Fruit fly (Drosophila melanogaster) whole organism, prepupa: ENCODE data around the gene CG4301.

Experiments
- Blimp-1 ChIP-seq: fragments of 200-800 bp; sonication (Bioruptor generic); optimal IDR thresholded peaks from 3 replicates; lab custom pipeline; 2017; ENCODE audit warnings: missing biosample characterization, missing genetic modification characterization, mild to moderate bottlenecking, moderate library complexity, missing genetic modification reagents
- CG10631 ChIP-seq: fragments of 200-800 bp; sonication (Bioruptor generic); optimal IDR thresholded peaks from 2 replicates; lab custom pipeline; 2016; ENCODE audit warnings: missing biosample characterization, missing genetic modification characterization
- CG10669 ChIP-seq: fragments of 200-800 bp; sonication (Bioruptor generic); optimal IDR thresholded peaks from 3 replicates; lab custom pipeline; 2018; ENCODE audit warnings: missing biosample characterization, mild to moderate bottlenecking, missing genetic modification characterization, moderate library complexity
- CG11294 ChIP-seq: fragments of 200-800 bp; sonication (Bioruptor generic); IDR thresholded peaks from 2 replicates; pipeline ENCODE4 v1.3.6; 2022; ENCODE audit warnings: missing biosample characterization, missing genetic modification characterization
- CG11762 ChIP-seq: fragments of 200-800 bp; sonication (Bioruptor generic); optimal IDR thresholded peaks from 3 replicates; lab custom pipeline; 2016; ENCODE audit warnings: missing biosample characterization, missing genetic modification characterization; ENCODE audit not compliant: insufficient read depth
- CG15336 ChIP-seq: fragments of 200-800 bp; sonication (Bioruptor generic); IDR thresholded peaks from 2 replicates; pipeline ENCODE4 v1.3.6; 2022; ENCODE audit warnings: missing biosample characterization, missing genetic modification characterization
- CG16779 ChIP-seq: fragments of 200-800 bp; sonication (Bioruptor generic); optimal IDR thresholded peaks from 3 replicates; lab custom pipeline; 2017; ENCODE audit warnings: missing biosample characterization, mild to moderate bottlenecking, missing genetic modification characterization
- CG31627 ChIP-seq: fragments of 200-800 bp; sonication (Bioruptor generic); optimal IDR thresholded peaks from 3 replicates; lab custom pipeline; 2016; ENCODE audit warnings: missing biosample characterization, missing genetic modification characterization
- CG3919 ChIP-seq: fragments of 200-800 bp; sonication (Bioruptor generic); optimal IDR thresholded peaks from 3 replicates; lab custom pipeline; 2016; ENCODE audit warnings: missing biosample characterization, missing genetic modification characterization
- CG4318 ChIP-seq: fragments of 200-800 bp; sonication (Bioruptor generic); optimal IDR thresholded peaks from 3 replicates; lab custom pipeline; 2017; ENCODE audit warnings: missing biosample characterization, mild to moderate bottlenecking, missing genetic modification characterization
- CG6163 ChIP-seq: fragments of 200-800 bp; sonication (Bioruptor generic); IDR thresholded peaks from 3 replicates; pipeline ENCODE4 v1.3.6; 2022; ENCODE audit warnings: missing biosample characterization, missing genetic modification characterization
- CG6276 ChIP-seq: fragments of 200-800 bp; sonication (Bioruptor generic); optimal IDR thresholded peaks from 2 replicates; lab custom pipeline; 2017; ENCODE audit warnings: missing biosample characterization, mild to moderate bottlenecking, missing genetic modification characterization
- CG8119 ChIP-seq: fragments of 200-800 bp; sonication (Bioruptor generic); IDR thresholded peaks from 3 replicates; pipeline ENCODE4 v1.3.6; 2022; ENCODE audit warnings: missing biosample characterization, missing genetic modification characterization
- Eip75B ChIP-seq: fragments of 200-800 bp; sonication (Bioruptor generic); optimal IDR thresholded peaks from 3 replicates; lab custom pipeline; 2016; ENCODE audit warnings: missing biosample characterization, missing genetic modification characterization
- Eip78C ChIP-seq: fragments of 200-800 bp; sonication (Bioruptor generic); peaks from one replicate; lab custom pipeline; 2016; ENCODE audit warnings: missing biosample characterization, missing genetic modification characterization
- Eip93F ChIP-seq: fragments of 200-800 bp; sonication (Bioruptor generic); optimal IDR thresholded peaks from 2 replicates; lab custom pipeline; 2016; ENCODE audit warnings: missing biosample characterization, mild to moderate bottlenecking, missing genetic modification characterization
- Ets96B ChIP-seq: fragments of 200-800 bp; optimal IDR thresholded peaks from 2 replicates; lab custom pipeline; 2019; ENCODE audit warnings: missing biosample characterization, mild to moderate bottlenecking, missing genetic modification characterization, moderate library complexity
- Hr4 ChIP-seq: fragments of 200-800 bp; sonication (Bioruptor generic); optimal IDR thresholded peaks from 3 replicates; lab custom pipeline; 2016; ENCODE audit warnings: missing biosample characterization, missing genetic modification characterization
- Met ChIP-seq: fragments of 200-800 bp; sonication (Bioruptor generic); optimal IDR thresholded peaks from 3 replicates; lab custom pipeline; 2016; ENCODE audit warnings: missing biosample characterization, missing genetic modification characterization
- Sox102F ChIP-seq: fragments of 200-800 bp; sonication (Bioruptor generic); optimal IDR thresholded peaks from 2 replicates; lab custom pipeline; 2016; ENCODE audit warnings: missing biosample characterization, mild to moderate bottlenecking, missing genetic modification characterization
- Sox14 ChIP-seq: fragments of 200-800 bp; sonication (Bioruptor generic); optimal IDR thresholded peaks from 3 replicates; lab custom pipeline; 2016; ENCODE audit warnings: missing biosample characterization, missing genetic modification characterization
- achi ChIP-seq: fragments of 200-800 bp; sonication (Bioruptor generic); optimal IDR thresholded peaks from 3 replicates; lab custom pipeline; 2016; ENCODE audit warnings: missing biosample characterization, missing genetic modification characterization
- acj6 ChIP-seq: fragments of 200-800 bp; sonication (Bioruptor generic); optimal IDR thresholded peaks from 3 replicates; lab custom pipeline; 2016; ENCODE audit warnings: missing biosample characterization, missing genetic modification characterization
- cyc ChIP-seq: fragments of 200-800 bp; sonication (Bioruptor generic); optimal IDR thresholded peaks from 3 replicates; lab custom pipeline; 2016; ENCODE audit warnings: missing biosample characterization, missing genetic modification characterization
- dac ChIP-seq: fragments of 200-800 bp; sonication (Bioruptor generic); optimal IDR thresholded peaks from 2 replicates; lab custom pipeline; 2017; ENCODE audit warnings: missing biosample characterization, mild to moderate bottlenecking, missing genetic modification characterization
- dsx ChIP-seq: fragments of 200-800 bp; optimal IDR thresholded peaks from 3 replicates; lab custom pipeline; 2019; ENCODE audit warnings: missing biosample characterization, mild to moderate bottlenecking, missing genetic modification characterization, moderate library complexity; ENCODE audit not compliant: poor library complexity, severe bottlenecking
- eg ChIP-seq: fragments of 200-800 bp; sonication (Bioruptor generic); IDR thresholded peaks from 3 replicates; pipeline ENCODE4 v1.3.6; 2022; ENCODE audit warnings: missing biosample characterization, missing genetic modification characterization
- esn ChIP-seq: fragments of 200-800 bp; sonication (Bioruptor generic); optimal IDR thresholded peaks from 2 replicates; lab custom pipeline; 2016; ENCODE audit warnings: missing biosample characterization, mild to moderate bottlenecking, missing genetic modification characterization, moderate library complexity
- fd85E ChIP-seq: fragments of 200-800 bp; sonication (Bioruptor generic); optimal IDR thresholded peaks from 3 replicates; lab custom pipeline; 2016; ENCODE audit warnings: missing biosample characterization, missing genetic modification characterization
- fkh ChIP-seq: fragments of 200-800 bp; sonication (Bioruptor generic); optimal IDR thresholded peaks from 3 replicates; lab custom pipeline; 2017; ENCODE audit warnings: missing biosample characterization, mild to moderate bottlenecking, missing genetic modification characterization, moderate library complexity
- net ChIP-seq: fragments of 200-800 bp; sonication (Bioruptor generic); optimal IDR thresholded peaks from 3 replicates; lab custom pipeline; 2016; ENCODE audit warnings: missing biosample characterization, missing genetic modification characterization
- ss ChIP-seq, 2 experiments: fragments of 200-800 bp; sonication (Bioruptor generic); optimal IDR thresholded peaks; 2 replicates in 1 of 2; 3 replicates in 1 of 2; lab custom pipeline; 2017 to 2018; ENCODE audit warnings: mild to moderate bottlenecking in 2 of 2, missing biosample characterization in 2 of 2, missing genetic modification characterization in 2 of 2, moderate library complexity in 1 of 2
- svp ChIP-seq: fragments of 200-800 bp; sonication (Bioruptor generic); peaks from one replicate; lab custom pipeline; 2016; ENCODE audit warnings: missing biosample characterization, missing genetic modification characterization
- topi ChIP-seq: fragments of 200-800 bp; sonication (Bioruptor generic); optimal IDR thresholded peaks from 3 replicates; lab custom pipeline; 2016; ENCODE audit warnings: missing biosample characterization, missing genetic modification characterization
- vri ChIP-seq: fragments of 200-800 bp; sonication (Bioruptor generic); optimal IDR thresholded peaks from 3 replicates; lab custom pipeline; 2016; ENCODE audit warnings: missing biosample characterization, mild to moderate bottlenecking, missing genetic modification characterization

Gene CG4301

DNA sequence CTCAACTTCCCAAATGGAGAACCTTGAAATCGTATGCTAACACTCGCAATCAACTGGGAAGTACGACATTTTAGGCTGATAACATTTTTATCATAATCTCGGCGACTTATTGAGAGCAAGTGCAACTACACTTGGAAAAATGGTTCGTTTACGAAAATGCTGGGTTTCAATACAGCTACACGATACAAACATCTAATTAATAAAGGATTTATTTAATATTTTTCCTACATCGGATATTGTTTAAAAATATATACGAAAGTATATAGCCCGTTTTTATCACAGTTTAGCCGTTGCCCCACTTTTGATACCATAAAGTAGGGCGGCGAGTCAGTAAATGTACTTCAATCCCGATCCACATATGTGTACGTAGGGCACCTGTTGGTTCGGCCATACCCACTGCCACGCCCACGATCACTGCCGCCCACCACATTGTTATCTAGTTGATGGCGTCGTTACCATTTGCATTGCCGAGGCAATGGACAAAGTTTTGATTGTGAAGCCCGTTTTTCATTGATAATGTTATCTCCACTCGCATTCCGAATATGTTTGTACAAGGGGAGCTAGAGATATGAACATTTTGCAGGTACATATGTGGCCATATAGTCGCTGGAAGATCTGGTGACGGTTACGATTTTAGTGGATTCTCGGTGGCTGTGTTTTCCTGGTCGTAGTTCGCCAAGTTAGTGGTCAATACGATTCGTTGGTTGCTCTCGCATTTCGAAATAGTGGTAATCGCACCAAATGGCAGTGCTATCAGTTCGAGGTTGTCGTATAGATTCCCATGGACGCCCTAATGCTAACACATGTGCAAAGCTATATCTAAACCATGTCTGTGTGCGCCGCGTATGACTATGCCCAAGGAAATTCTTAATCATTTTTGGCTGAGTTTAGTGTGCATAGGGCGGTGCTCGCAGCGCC lies 9.4 kb downstream of the CG4301 start, which contains the start of gene Traf-like (continued):
- no peak for TF ChIP-seq Met
- no peak for TF ChIP-seq ss (GFP tag; optimal IDR thresholded peaks at IDR 0.05; lab: Kevin White, UChicago)
- TF ChIP-seq topi (GFP tag; lab: Kevin White, UChicago) = peak; percentile 5
- TF ChIP-seq CG15336 (GFP tag; lab: Robert Waterston, UW) = no peak
- TF ChIP-seq acj6 = no peak
- TF ChIP-seq svp (GFP tag; lab: Kevin White, UChicago) = peak; percentile 81
- no peak for TF ChIP-seq Ets96B (tag; lab: Kevin White, UChicago)
- TF ChIP-seq Eip78C (GFP tag; lab: Kevin White, UChicago) = peak; percentile 51
- TF ChIP-seq net = no peak
- no peak for TF ChIP-seq CG10669 (GFP tag; lab: Kevin White, UChicago)
- TF ChIP-seq fd85E (GFP tag; lab: Kevin White, UChicago) = no peak

DNA sequence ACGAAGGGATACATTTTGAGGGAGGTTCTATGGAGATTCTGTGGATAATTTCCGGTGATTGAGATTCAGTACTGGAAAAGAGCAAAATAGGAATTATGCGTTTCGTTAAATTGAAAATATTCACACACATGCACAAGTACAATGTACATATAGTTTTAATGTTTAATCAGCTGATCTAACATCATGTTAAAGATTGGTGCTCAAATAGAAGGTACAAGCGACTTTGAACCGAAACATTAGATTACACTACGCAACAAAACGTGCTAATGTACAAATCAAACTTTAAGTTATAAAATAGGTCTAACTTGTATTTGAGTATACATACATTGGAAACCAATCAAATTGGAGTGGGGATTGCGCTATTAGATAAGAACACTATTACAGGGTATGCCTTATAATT lies 14.7 kb downstream of the CG4301 start:
- TF ChIP-seq CG3919 (GFP tag; lab: Kevin White, UChicago) (no peak), fkh (GFP tag; lab: Kevin White, UChicago) (peak; percentile 52)

dm6 chrX:16420878-16421277 lies 15.6 kb downstream of the CG4301 start:
- TF ChIP-seq svp (GFP tag; lab: Kevin White, UChicago) (peak; percentile 30), dsx (GFP tag; lab: Kevin White, UChicago) (no peak), Hr4 (GFP tag; lab: Kevin White, UChicago) (no peak), Sox14 (GFP tag; lab: Kevin White, UChicago) (peak; percentile 18), fkh (GFP tag; lab: Kevin White, UChicago) (no peak), CG11762 (GFP tag; lab: Kevin White, UChicago) (no peak), Eip78C (GFP tag; lab: Kevin White, UChicago) (peak; percentile 12)

- TF ChIP-seq Sox14 (GFP tag; lab: Kevin White, UChicago) (no peak), dsx (GFP tag; lab: Kevin White, UChicago) (peak; percentile 23), Eip78C (GFP tag; lab: Kevin White, UChicago) (peak; percentile 64), esn (GFP tag; lab: Kevin White, UChicago) (no peak), achi (peak; percentile 9), Eip75B (GFP tag; lab: Kevin White, UChicago) (no peak), ss (GFP tag; optimal IDR thresholded peaks at IDR 0.05; lab: Kevin White, UChicago) (peak in 1 of 2 experiments; percentile 9), Hr4 (GFP tag; lab: Kevin White, UChicago) (no peak), dac (no peak)
- TF ChIP-seq, all 60 proteins: peak for 4
Measured at dm6 chrX:16421899-16422412, 16.6 kb downstream of the CG4301 start, which contains the start of gene AnxB11. TSS of gene AnxB11 (minus strand) at chrX:16422265.

DNA sequence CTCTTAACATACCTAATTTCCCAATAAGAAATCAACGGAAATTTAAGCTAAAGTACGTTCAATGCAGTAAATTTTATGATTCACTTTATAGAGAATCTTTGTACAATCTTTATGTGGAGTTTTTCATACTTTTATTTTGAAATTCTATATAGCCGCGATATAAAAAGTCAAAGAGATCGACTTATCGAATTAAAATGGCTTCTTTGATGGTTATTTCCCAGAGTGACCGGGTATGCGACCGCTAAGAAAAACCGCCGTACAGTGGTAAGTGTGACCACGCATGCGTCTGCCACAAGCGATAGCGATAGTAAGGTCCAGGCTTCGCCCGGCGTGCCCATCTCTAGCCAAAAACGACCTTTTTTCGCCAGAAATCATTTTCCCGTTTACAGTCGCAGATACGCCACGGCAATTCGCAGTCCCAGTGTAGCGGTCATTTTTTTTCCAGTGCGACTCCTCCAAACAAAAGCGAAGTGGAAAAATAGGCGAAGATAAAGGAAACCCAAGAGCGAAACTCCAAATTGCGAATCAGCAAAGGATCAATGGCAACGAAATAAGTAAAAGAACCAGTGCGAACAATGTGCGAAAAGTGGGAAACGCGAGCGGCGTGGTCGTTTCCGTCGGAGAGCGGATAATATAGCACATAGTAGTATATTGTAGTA lies 17.3 kb downstream of the CG4301 start, which contains the start of gene hang:
Gene hang, plus strand, starts transcription at position 366 of the 659 bp plus-strand sequence.
- TF ChIP-seq CG3919 (GFP tag; lab: Kevin White, UChicago) (peak; percentile 66), CG6163 (peak; percentile 12; the same call in 1 of the 3 replicates), dsx (GFP tag; lab: Kevin White, UChicago) (peak; percentile 54), topi (GFP tag; lab: Kevin White, UChicago) (peak; percentile 27), CG4318 (no peak), cyc (GFP tag; lab: Kevin White, UChicago) (peak; percentile 12), CG8119 (no peak), Sox102F (peak; percentile 38), CG10669 (GFP tag; lab: Kevin White, UChicago) (peak; percentile 4), ss (GFP tag; optimal IDR thresholded peaks at IDR 0.05; lab: Kevin White, UChicago) (peak; percentile 60 to 62), CG15336 (GFP tag; lab: Robert Waterston, UW) (0 out of 2 replicates have a peak, but pooled peaks have one; percentile 18), vri (GFP tag; lab: Kevin White, UChicago) (peak; percentile 48), CG11294 (GFP tag; lab: Robert Waterston, UW) (no peak), CG31627 (GFP tag; lab: Kevin White, UChicago) (peak; percentile 18), CG10631 (GFP tag; lab: Kevin White, UChicago) (no peak), Blimp-1 (GFP tag; lab: Kevin White, UChicago) (peak; percentile 58), Hr4 (GFP tag; lab: Kevin White, UChicago) (no peak), net (peak; percentile 40), Eip93F (GFP tag; lab: Kevin White, UChicago) (no peak), fd85E (GFP tag; lab: Kevin White, UChicago) (peak; percentile 46), CG16779 (tag; lab: Kevin White, UChicago) (peak; percentile 60), CG6276 (peak; percentile 46), Ets96B (tag; lab: Kevin White, UChicago) (peak; percentile 12), acj6 (peak; percentile 6), Sox14 (GFP tag; lab: Kevin White, UChicago) (peak; percentile 55), Eip78C (GFP tag; lab: Kevin White, UChicago) (peak; percentile 87), achi (no peak), eg (peak; percentile 70)
